Worm (Caenorhabditis elegans) whole organism, young adult: Measurements from ENCODE around the gene ida-1.

Experiments
- B0019.2 ChIP-seq: fragments of 200-800 bp; sonication (Bioruptor generic); conservative IDR thresholded peaks from 2 replicates; pipeline ENCODE4 v1.3.6; 2022; ENCODE audit warnings: missing genetic modification reagents, missing genetic modification characterization, missing compliant biosample characterization
- F23B12.7 ChIP-seq: sonication (generic microtip); optimal IDR thresholded peaks from 2 replicates; lab custom pipeline; 2017; ENCODE audit warnings: missing genetic modification characterization, mild to moderate bottlenecking, missing compliant biosample characterization, antibody characterized with exemption, moderate library complexity; ENCODE audit not compliant: insufficient read depth
- F37B4.10 ChIP-seq: fragments of 200-800 bp; sonication (Bioruptor generic); IDR thresholded peaks from 2 replicates; pipeline ENCODE4 v1.3.6; 2022; ENCODE audit warnings: missing genetic modification characterization, missing compliant biosample characterization
- F39B2.1 ChIP-seq: fragments of 200-800 bp; sonication (Bioruptor generic); IDR thresholded peaks from 2 replicates; pipeline ENCODE4 v1.3.6; 2022; ENCODE audit warnings: missing genetic modification reagents, missing genetic modification characterization, missing compliant biosample characterization
- K11D2.4 ChIP-seq: fragments of 200-800 bp; sonication (Bioruptor generic); IDR thresholded peaks from 2 replicates; pipeline ENCODE4 v1.3.6; 2022; ENCODE audit warnings: missing genetic modification reagents, missing genetic modification characterization, missing compliant biosample characterization
- K12H6.12 ChIP-seq: fragments of 200-800 bp; sonication (Bioruptor generic); optimal IDR thresholded peaks from 2 replicates; lab custom pipeline; 2018; ENCODE audit warnings: mild to moderate bottlenecking, missing genetic modification characterization, missing compliant biosample characterization
- T07F8.4 ChIP-seq: sonication (generic microtip); optimal IDR thresholded peaks from 2 replicates; lab custom pipeline; 2016; ENCODE audit warnings: mild to moderate bottlenecking, missing genetic modification characterization, moderate library complexity, missing compliant biosample characterization
- Y56A3A.18 ChIP-seq: fragments of 200-800 bp; sonication (Bioruptor generic); IDR thresholded peaks from 2 replicates; pipeline ENCODE4 v1.3.6; 2022; ENCODE audit warnings: missing genetic modification reagents, missing genetic modification characterization, missing compliant biosample characterization
- Y67H2A.10 ChIP-seq: fragments of 200-800 bp; sonication (Bioruptor generic); conservative IDR thresholded peaks from 2 replicates; pipeline ENCODE4 v1.3.6; 2022; ENCODE audit warnings: missing genetic modification reagents, missing genetic modification characterization, missing compliant biosample characterization
- ZK185.1 ChIP-seq: sonication (generic microtip); optimal IDR thresholded peaks from 2 replicates; lab custom pipeline; 2016; ENCODE audit warnings: mild to moderate bottlenecking, missing genetic modification characterization, missing compliant biosample characterization; ENCODE audit not compliant: poor library complexity, severe bottlenecking
- ama-1 ChIP-seq, 3 experiments: fragments of 150-350 bp in 1 of 3; sonication (generic microtip) in 2 of 3; optimal IDR thresholded peaks; 2 replicates each; lab custom pipeline; 2014 to 2018; ENCODE audit warnings: missing biosample characterization in 2 of 3, missing genetic modification characterization in 2 of 3, missing genetic modification reagents in 2 of 3
- aptf-3 ChIP-seq: fragments of 200-800 bp; sonication (Bioruptor generic); IDR thresholded peaks from 2 replicates; pipeline ENCODE4 v1.3.6; 2022; ENCODE audit warnings: missing genetic modification characterization, missing compliant biosample characterization
- atf-7 ChIP-seq: sonication (generic microtip); optimal IDR thresholded peaks from 2 replicates; lab custom pipeline; 2017; ENCODE audit warnings: mild to moderate bottlenecking, missing genetic modification characterization, missing compliant biosample characterization
- athp-1 ChIP-seq: sonication (generic microtip); optimal IDR thresholded peaks from 2 replicates; lab custom pipeline; 2017; ENCODE audit warnings: mild to moderate bottlenecking, missing genetic modification characterization, missing compliant biosample characterization
- attf-3 ChIP-seq: fragments of 200-800 bp; sonication (Bioruptor generic); conservative IDR thresholded peaks from 2 replicates; pipeline ENCODE4 v1.3.6; 2022; ENCODE audit warnings: missing genetic modification reagents, missing genetic modification characterization, missing compliant biosample characterization
- attf-5 ChIP-seq: fragments of 200-800 bp; sonication (Bioruptor generic); optimal IDR thresholded peaks from 2 replicates; lab custom pipeline; 2018; ENCODE audit warnings: mild to moderate bottlenecking, missing genetic modification characterization, missing compliant biosample characterization
- attf-6 ChIP-seq: fragments of 200-800 bp; sonication (Bioruptor generic); IDR thresholded peaks from 2 replicates; pipeline ENCODE4 v1.3.6; 2022; ENCODE audit warnings: missing genetic modification reagents, missing genetic modification characterization, missing compliant biosample characterization
- bed-2 ChIP-seq: fragments of 200-800 bp; sonication (Bioruptor generic); IDR thresholded peaks from 2 replicates; pipeline ENCODE4 v1.3.6; 2022; ENCODE audit warnings: missing genetic modification reagents, missing genetic modification characterization, missing compliant biosample characterization
- cebp-1 ChIP-seq, 2 experiments: fragments of 200-800 bp in 1 of 2; sonication (Bioruptor generic) in 1 of 2; sonication (generic microtip) in 1 of 2; IDR thresholded peaks in 1 of 2; optimal IDR thresholded peaks in 1 of 2; 2 replicates each; pipeline versions ENCODE4 v1.3.6 to Lab custom; 2017 to 2022; ENCODE audit warnings: missing compliant biosample characterization in 2 of 2, missing genetic modification characterization in 2 of 2, mild to moderate bottlenecking in 1 of 2, missing genetic modification reagents in 1 of 2, moderate library complexity in 1 of 2
- cebp-2 ChIP-seq: fragments of 200-800 bp; sonication (Bioruptor generic); IDR thresholded peaks from 2 replicates; pipeline ENCODE4 v1.3.6; 2022; ENCODE audit warnings: missing genetic modification characterization, missing compliant biosample characterization
- ceh-27 ChIP-seq: fragments of 200-800 bp; sonication (Bioruptor generic); optimal IDR thresholded peaks from 2 replicates; lab custom pipeline; 2018; ENCODE audit warnings: mild to moderate bottlenecking, missing genetic modification characterization, moderate library complexity, missing compliant biosample characterization
- die-1 ChIP-seq: sonication (generic microtip); optimal IDR thresholded peaks from 2 replicates; lab custom pipeline; 2016; ENCODE audit warnings: missing genotype, mild to moderate bottlenecking, missing genetic modification characterization, missing compliant biosample characterization
- egl-18 ChIP-seq: fragments of 200-800 bp; sonication (Bioruptor generic); IDR thresholded peaks from 2 replicates; pipeline ENCODE4 v1.3.6; 2022; ENCODE audit warnings: missing genetic modification reagents, missing genetic modification characterization, missing compliant biosample characterization
- fkh-3 ChIP-seq: sonication (generic microtip); optimal IDR thresholded peaks from 2 replicates; lab custom pipeline; 2016; ENCODE audit warnings: mild to moderate bottlenecking, missing genetic modification characterization, missing compliant biosample characterization
- him-1 ChIP-seq: sonication (generic microtip); optimal IDR thresholded peaks from 2 replicates; lab custom pipeline; 2016; ENCODE audit warnings: missing genotype, missing genetic modification reagents, missing genetic modification characterization, missing compliant biosample characterization
- hlh-12 ChIP-seq: sonication (generic microtip); optimal IDR thresholded peaks from 2 replicates; lab custom pipeline; 2016; ENCODE audit warnings: missing genetic modification characterization, missing compliant biosample characterization
- hsf-1 ChIP-seq: fragments of 200-800 bp; sonication (Bioruptor generic); IDR thresholded peaks from 2 replicates; pipeline ENCODE4 v1.3.6; 2022; ENCODE audit warnings: missing genetic modification reagents, missing genetic modification characterization, missing compliant biosample characterization
- let-526 ChIP-seq: fragments of 200-800 bp; sonication (Bioruptor generic); IDR thresholded peaks from 2 replicates; pipeline ENCODE4 v1.3.6; 2022; ENCODE audit warnings: missing genetic modification reagents, missing genetic modification characterization, missing compliant biosample characterization
- madf-6 ChIP-seq: fragments of 200-800 bp; sonication (Bioruptor generic); IDR thresholded peaks from 2 replicates; pipeline ENCODE4 v1.3.6; 2022; ENCODE audit warnings: missing genetic modification reagents, missing genetic modification characterization, missing compliant biosample characterization
- madf-8 ChIP-seq: fragments of 200-800 bp; sonication (Bioruptor generic); conservative IDR thresholded peaks from 2 replicates; pipeline ENCODE4 v1.3.6; 2022; ENCODE audit warnings: missing genetic modification reagents, missing genetic modification characterization, missing compliant biosample characterization
- nfyb-1 ChIP-seq: fragments of 200-800 bp; sonication (Bioruptor generic); IDR thresholded peaks from 2 replicates; pipeline ENCODE4 v1.3.6; 2022; ENCODE audit warnings: missing genetic modification reagents, missing genetic modification characterization, missing compliant biosample characterization
- nhr-120 ChIP-seq: fragments of 200-800 bp; sonication (Bioruptor generic); IDR thresholded peaks from 2 replicates; pipeline ENCODE4 v1.3.6; 2022; ENCODE audit warnings: missing genetic modification characterization, missing compliant biosample characterization
- nhr-27 ChIP-seq: fragments of 200-800 bp; sonication (Bioruptor generic); optimal IDR thresholded peaks from 2 replicates; lab custom pipeline; 2018; ENCODE audit warnings: mild to moderate bottlenecking, missing genetic modification characterization, moderate library complexity, missing compliant biosample characterization
- pbrm-1 ChIP-seq: fragments of 200-800 bp; sonication (Bioruptor generic); IDR thresholded peaks from 2 replicates; pipeline ENCODE4 v1.3.6; 2022; ENCODE audit warnings: missing genetic modification reagents, missing genetic modification characterization, missing compliant biosample characterization
- pha-4 ChIP-seq: fragments of 150-350 bp; sonication (generic microtip); optimal IDR thresholded peaks from 2 replicates; lab custom pipeline; 2014; ENCODE audit warnings: missing biosample characterization, missing genetic modification reagents, missing genetic modification characterization
- rcor-1 ChIP-seq: fragments of 200-800 bp; sonication (Bioruptor generic); IDR thresholded peaks from 2 replicates; pipeline ENCODE4 v1.3.6; 2022; ENCODE audit warnings: missing genetic modification reagents, missing genetic modification characterization, missing compliant biosample characterization
- sdz-38 ChIP-seq: sonication (generic microtip); optimal IDR thresholded peaks from 2 replicates; lab custom pipeline; 2016; ENCODE audit warnings: missing genotype, missing genetic modification characterization, missing compliant biosample characterization
- snpc-3.4 ChIP-seq: sonication (generic microtip); optimal IDR thresholded peaks from 2 replicates; lab custom pipeline; 2017; ENCODE audit warnings: missing genetic modification characterization, mild to moderate bottlenecking, missing compliant biosample characterization, antibody characterized with exemption, moderate library complexity, missing genotype, missing genetic modification reagents
- snpc-4 ChIP-seq, 5 experiments: fragments of 150-350 bp in 1 of 5; sonication (generic microtip) in 4 of 5; optimal IDR thresholded peaks; 2 replicates each; lab custom pipeline; 2014 to 2018; ENCODE audit warnings: missing genetic modification characterization in 5 of 5, missing biosample characterization in 3 of 5, antibody characterized with exemption in 2 of 5, mild to moderate bottlenecking in 2 of 5, missing compliant biosample characterization in 2 of 5, missing genotype in 2 of 5, moderate library complexity in 2 of 5, missing genetic modification reagents in 1 of 5
- sptf-2 ChIP-seq: fragments of 200-800 bp; sonication (Bioruptor generic); optimal IDR thresholded peaks from 2 replicates; lab custom pipeline; 2018; ENCODE audit warnings: mild to moderate bottlenecking, missing genetic modification characterization, missing compliant biosample characterization
- tbp1 ChIP-seq: fragments of 200-800 bp; sonication (Bioruptor generic); optimal IDR thresholded peaks from 2 replicates; lab custom pipeline; 2018; ENCODE audit warnings: mild to moderate bottlenecking, missing genetic modification characterization, missing compliant biosample characterization
- unc-130 ChIP-seq: sonication (generic microtip); optimal IDR thresholded peaks from 2 replicates; lab custom pipeline; 2016; ENCODE audit warnings: missing genetic modification reagents, missing genetic modification characterization, missing compliant biosample characterization
- ztf-28 ChIP-seq: fragments of 200-800 bp; sonication (Bioruptor generic); IDR thresholded peaks from 2 replicates; pipeline ENCODE4 v1.3.6; 2022; ENCODE audit warnings: missing genetic modification reagents, missing genetic modification characterization, missing compliant biosample characterization
- ztf-3 ChIP-seq: fragments of 200-800 bp; sonication (Bioruptor generic); optimal IDR thresholded peaks from 2 replicates; lab custom pipeline; 2018; ENCODE audit warnings: mild to moderate bottlenecking, missing genetic modification characterization, missing compliant biosample characterization

ida-1 gene

ce11 chrIII:5763988-5764387 lies 8.6 kb downstream of the ida-1 start:
- TF ChIP-seq ama-1 (optimal IDR thresholded peaks at IDR 0.05; lab: Kevin White, UChicago) (no peak), ama-1 (GFP tag; optimal IDR thresholded peaks at IDR 0.05; lab: Kevin White, UChicago) (peak in 1 of 2 experiments; percentile 13), aptf-3 (GFP tag; lab: Robert Waterston, UW) (no peak), sptf-2 (no peak), him-1 (no peak), F23B12.7 (tag; lab: Kevin White, UChicago) (no peak), atf-7 (tag; lab: Kevin White, UChicago) (peak; percentile 43), unc-130 (GFP tag; lab: Kevin White, UChicago) (no peak)

- TF ChIP-seq tbp1 (GFP tag; lab: Kevin White, UChicago) = peak; percentile 94
- no peak for TF ChIP-seq let-526 (GFP tag; lab: Robert Waterston, UW)
- TF ChIP-seq K12H6.12 (tag; lab: Kevin White, UChicago) = no peak
- TF ChIP-seq fkh-3 (tag; lab: Kevin White, UChicago) = no peak
- TF ChIP-seq aptf-3 (GFP tag; lab: Robert Waterston, UW) = no peak
- peak; percentile 67 for TF ChIP-seq nfyb-1 (GFP tag; lab: Robert Waterston, UW)
- TF ChIP-seq pha-4 (tag; lab: Kevin White, UChicago) = no peak
- peak; percentile 59; the same call in 1 of the 2 replicates for TF ChIP-seq pbrm-1 (GFP tag; lab: Robert Waterston, UW)
- 0 out of 2 replicates have a peak, but pooled peaks have one; percentile 27 for TF ChIP-seq madf-6 (GFP tag; lab: Robert Waterston, UW)
- TF ChIP-seq attf-3 (GFP tag; lab: Robert Waterston, UW) = 0 out of 2 replicates have a peak, but pooled peaks have one; percentile 41
- no peak for TF ChIP-seq egl-18 (GFP tag; lab: Robert Waterston, UW)
- peak; percentile 66 for TF ChIP-seq snpc-3.4
- TF ChIP-seq ztf-3 = no peak
- TF ChIP-seq attf-6 (GFP tag; lab: Robert Waterston, UW) = no peak
- no peak for TF ChIP-seq nhr-27
- peak; percentile 26 for TF ChIP-seq hlh-12 (tag; lab: Kevin White, UChicago)
- TF ChIP-seq cebp-1 (GFP tag; IDR thresholded peaks at IDR 0.05; lab: Robert Waterston, UW) = no peak
- no peak for TF ChIP-seq cebp-1 (tag; optimal IDR thresholded peaks at IDR 0.05; lab: Kevin White, UChicago)
- peak; percentile 13 for TF ChIP-seq ceh-27 (GFP tag; lab: Kevin White, UChicago)
- TF ChIP-seq ZK185.1 = peak; percentile 64
- no peak for TF ChIP-seq sdz-38 (tag; lab: Kevin White, UChicago)
- TF ChIP-seq atf-7 (tag; lab: Kevin White, UChicago) = peak; percentile 22
- TF ChIP-seq hsf-1 = no peak
- no peak for TF ChIP-seq F37B4.10 (GFP tag; lab: Robert Waterston, UW)
- no peak for TF ChIP-seq Y67H2A.10 (GFP tag; lab: Robert Waterston, UW)
- TF ChIP-seq attf-5 (GFP tag; lab: Kevin White, UChicago) = peak; percentile 44
- TF ChIP-seq madf-8 = no peak
- 0 out of 2 replicates have a peak, but pooled peaks have one; percentile 28 for TF ChIP-seq Y56A3A.18 (GFP tag; lab: Robert Waterston, UW)
- no peak for TF ChIP-seq cebp-2 (GFP tag; lab: Robert Waterston, UW)
- no peak for TF ChIP-seq ztf-28 (GFP tag; lab: Robert Waterston, UW)
- peak; percentile 72 for TF ChIP-seq die-1
- no peak for TF ChIP-seq snpc-4 (GFP tag; optimal IDR thresholded peaks at IDR 0.05; lab: Kevin White, UChicago)
- TF ChIP-seq snpc-4 (tag; optimal IDR thresholded peaks at IDR 0.05; lab: Kevin White, UChicago) = peak in 2 of 4 experiments; percentile 16 to 37
- peak; percentile 18 for TF ChIP-seq F23B12.7 (tag; lab: Kevin White, UChicago)
- no peak for TF ChIP-seq nhr-120 (GFP tag; lab: Robert Waterston, UW)
- TF ChIP-seq K11D2.4 = no peak
- no peak for TF ChIP-seq bed-2 (GFP tag; lab: Robert Waterston, UW)
- TF ChIP-seq T07F8.4 (tag; lab: Kevin White, UChicago) = peak; percentile 59
- TF ChIP-seq B0019.2 (GFP tag; lab: Robert Waterston, UW) = no peak
- TF ChIP-seq athp-1 (tag; lab: Kevin White, UChicago) = peak; percentile 61
- no peak for TF ChIP-seq rcor-1 (GFP tag; lab: Robert Waterston, UW)
- TF ChIP-seq F39B2.1 (GFP tag; lab: Robert Waterston, UW) = 0 out of 2 replicates have a peak, but pooled peaks have one; percentile 39
Measured at ce11 chrIII:5769726-5770235, 14.4 kb downstream of the ida-1 start, which contains the start of gene cutl-23. Gene cutl-23, plus strand, starts transcription at chrIII:5770185.
